Fruit fly (Drosophila melanogaster) whole organism, embryonic: ENCODE measurements around the gene Polr1F.

Experiments used
- B-H2 ChIP-seq: fragments of 200-800 bp; sonication (Bioruptor generic); optimal IDR thresholded peaks from 2 replicates; lab custom pipeline; 2018; ENCODE audit warnings: missing biosample characterization, mild to moderate bottlenecking, missing genetic modification characterization
- BtbVII ChIP-seq: fragments of 200-800 bp; sonication (Bioruptor generic); optimal IDR thresholded peaks from 3 replicates; lab custom pipeline; 2017; ENCODE audit warnings: missing biosample characterization, mild to moderate bottlenecking, missing genetic modification characterization
- CG11085 ChIP-seq: fragments of 200-800 bp; sonication (Bioruptor generic); IDR thresholded peaks from 2 replicates; pipeline ENCODE4 v1.3.6; 2022; ENCODE audit warnings: missing biosample characterization, missing genetic modification characterization
- CG11504 ChIP-seq: fragments of 200-800 bp; sonication (Bioruptor generic); optimal IDR thresholded peaks from 3 replicates; lab custom pipeline; 2019; ENCODE audit warnings: missing biosample characterization, mild to moderate bottlenecking, missing genetic modification characterization, moderate library complexity
- CG12155 ChIP-seq: fragments of 200-800 bp; sonication (Bioruptor generic); optimal IDR thresholded peaks from 3 replicates; lab custom pipeline; 2016; ENCODE audit warnings: missing biosample characterization, missing genetic modification characterization
- CG12299 ChIP-seq: fragments of 200-800 bp; sonication (Bioruptor generic); optimal IDR thresholded peaks from 2 replicates; lab custom pipeline; 2018; ENCODE audit warnings: missing biosample characterization, mild to moderate bottlenecking, missing genetic modification characterization
- CG12659 ChIP-seq: fragments of 200-800 bp; sonication (Bioruptor generic); optimal IDR thresholded peaks from 3 replicates; lab custom pipeline; 2017; ENCODE audit warnings: mild to moderate bottlenecking, missing biosample characterization, missing genetic modification reagents, missing genetic modification characterization
- CG13123 ChIP-seq: fragments of 200-800 bp; sonication (Bioruptor generic); optimal IDR thresholded peaks from 2 replicates; lab custom pipeline; 2016; ENCODE audit warnings: missing biosample characterization, missing genetic modification characterization
- CG13296 ChIP-seq: fragments of 200-800 bp; sonication (Bioruptor generic); optimal IDR thresholded peaks from 3 replicates; lab custom pipeline; 2018; ENCODE audit warnings: missing biosample characterization, mild to moderate bottlenecking, missing genetic modification characterization
- CG17829 ChIP-seq: fragments of 200-800 bp; optimal IDR thresholded peaks from 2 replicates; lab custom pipeline; 2019; ENCODE audit warnings: missing biosample characterization, mild to moderate bottlenecking, missing genetic modification characterization, moderate library complexity
- CG18619 ChIP-seq: fragments of 200-800 bp; sonication (Bioruptor generic); optimal IDR thresholded peaks from 3 replicates; lab custom pipeline; 2017; ENCODE audit warnings: missing biosample characterization, mild to moderate bottlenecking, missing genetic modification characterization
- CG2202 ChIP-seq: fragments of 200-800 bp; sonication (Bioruptor generic); optimal IDR thresholded peaks from 2 replicates; lab custom pipeline; 2018; ENCODE audit warnings: missing biosample characterization, mild to moderate bottlenecking, missing genetic modification characterization
- CG30020 ChIP-seq: fragments of 200-800 bp; optimal IDR thresholded peaks from 2 replicates; lab custom pipeline; 2019; ENCODE audit warnings: missing biosample characterization, mild to moderate bottlenecking, missing genetic modification characterization, moderate library complexity
- CG30403 ChIP-seq: fragments of 200-800 bp; sonication (Bioruptor generic); optimal IDR thresholded peaks from 3 replicates; lab custom pipeline; 2016; ENCODE audit warnings: missing biosample characterization, missing genetic modification characterization
- CG34376 ChIP-seq: fragments of 200-800 bp; sonication (Bioruptor generic); optimal IDR thresholded peaks from 2 replicates; lab custom pipeline; 2018; ENCODE audit warnings: missing biosample characterization, mild to moderate bottlenecking, missing genetic modification characterization
- CG34422 ChIP-seq: fragments of 200-800 bp; sonication (Bioruptor generic); IDR thresholded peaks from 3 replicates; pipeline ENCODE4 v1.3.6; 2022; ENCODE audit warnings: missing biosample characterization, missing genetic modification characterization
- CG42726 ChIP-seq: fragments of 200-800 bp; sonication (Bioruptor generic); IDR thresholded peaks from 2 replicates; pipeline ENCODE4 v1.3.6; 2022; ENCODE audit warnings: missing biosample characterization, missing genetic modification characterization; ENCODE audit not compliant: partially characterized antibody
- CG4617 ChIP-seq: fragments of 200-800 bp; sonication (Bioruptor generic); optimal IDR thresholded peaks from 3 replicates; lab custom pipeline; 2016; ENCODE audit warnings: missing biosample characterization, missing genetic modification characterization, borderline replicate concordance
- CG4820 ChIP-seq: fragments of 200-800 bp; sonication (Bioruptor generic); optimal IDR thresholded peaks from 3 replicates; lab custom pipeline; 2016; ENCODE audit warnings: missing biosample characterization, missing genetic modification characterization
- CG6654 ChIP-seq: fragments of 200-800 bp; sonication (Bioruptor generic); optimal IDR thresholded peaks from 2 replicates; lab custom pipeline; 2017; ENCODE audit warnings: missing biosample characterization, mild to moderate bottlenecking, missing genetic modification characterization
- CG8281 ChIP-seq: fragments of 200-800 bp; sonication (Bioruptor generic); optimal IDR thresholded peaks from 2 replicates; lab custom pipeline; 2018; ENCODE audit warnings: missing biosample characterization, mild to moderate bottlenecking, missing genetic modification characterization, moderate library complexity
- CG9215 ChIP-seq: fragments of 200-800 bp; sonication (Bioruptor generic); IDR thresholded peaks from 2 replicates; pipeline ENCODE4 v1.3.6; 2022; ENCODE audit warnings: missing biosample characterization, missing genetic modification characterization
- Camta ChIP-seq: fragments of 200-800 bp; sonication (Bioruptor generic); optimal IDR thresholded peaks from 2 replicates; lab custom pipeline; 2016; ENCODE audit warnings: missing biosample characterization, missing genetic modification characterization
- D ChIP-seq, 2 experiments: fragments of 200-800 bp in 1 of 2; fragments of >200 bp in 1 of 2; sonication (Bioruptor generic) in 1 of 2; optimal IDR thresholded peaks; 2 replicates in 1 of 2; 3 replicates in 1 of 2; lab custom pipeline; 2017; ENCODE audit warnings: mild to moderate bottlenecking in 1 of 2, missing biosample characterization in 1 of 2, missing genetic modification characterization in 1 of 2, missing genetic modification reagents in 1 of 2
- Dll ChIP-seq: fragments of 200-800 bp; sonication (Bioruptor generic); IDR thresholded peaks from 4 replicates; pipeline ENCODE4 v1.3.6; 2022; ENCODE audit warnings: missing biosample characterization, missing genetic modification characterization; ENCODE audit not compliant: partially characterized antibody
- HLHmδ ChIP-seq: fragments of 200-800 bp; sonication (Bioruptor generic); optimal IDR thresholded peaks from 2 replicates; lab custom pipeline; 2018; ENCODE audit warnings: missing biosample characterization, mild to moderate bottlenecking, missing genetic modification characterization, moderate library complexity
- Nf-YA ChIP-seq: fragments of 200-800 bp; sonication (Bioruptor generic); IDR thresholded peaks from 2 replicates; pipeline ENCODE4 v1.3.6; 2022; ENCODE audit warnings: missing biosample characterization, missing genetic modification characterization
- PHDP ChIP-seq: fragments of 200-800 bp; sonication (Bioruptor generic); optimal IDR thresholded peaks from 3 replicates; lab custom pipeline; 2018; ENCODE audit warnings: missing biosample characterization, mild to moderate bottlenecking, missing genetic modification characterization, moderate library complexity
- Rfx ChIP-seq: fragments of 200-800 bp; sonication (Bioruptor generic); IDR thresholded peaks from 2 replicates; pipeline ENCODE4 v1.3.6; 2022; ENCODE audit warnings: missing biosample characterization, missing genetic modification characterization
- Sin3A ChIP-seq: fragments of >200 bp; optimal IDR thresholded peaks from 2 replicates; lab custom pipeline; 2018
- Usf ChIP-seq: fragments of 200-800 bp; sonication (Bioruptor generic); optimal IDR thresholded peaks from 2 replicates; lab custom pipeline; 2017; ENCODE audit warnings: missing genotype, missing biosample characterization, missing genetic modification characterization
- YL-1 ChIP-seq: fragments of 200-800 bp; sonication (Bioruptor generic); optimal IDR thresholded peaks from 3 replicates; lab custom pipeline; 2017; ENCODE audit warnings: missing biosample characterization, mild to moderate bottlenecking, missing genetic modification characterization
- br ChIP-seq: fragments of >200 bp; optimal IDR thresholded peaks from 2 replicates; lab custom pipeline; 2017
- bsh ChIP-seq, 2 experiments: fragments of 200-800 bp; sonication (Bioruptor generic); optimal IDR thresholded peaks; 2 replicates each; lab custom pipeline; 2017 to 2018; ENCODE audit warnings: mild to moderate bottlenecking in 2 of 2, missing biosample characterization in 2 of 2, missing genetic modification characterization in 2 of 2, moderate library complexity in 1 of 2
- cg ChIP-seq: fragments of 200-800 bp; sonication (Bioruptor generic); optimal IDR thresholded peaks from 3 replicates; lab custom pipeline; 2019; ENCODE audit warnings: missing biosample characterization, mild to moderate bottlenecking, missing genetic modification characterization, moderate library complexity
- chm ChIP-seq: fragments of 200-800 bp; sonication (Bioruptor generic); IDR thresholded peaks from 2 replicates; pipeline ENCODE4 v1.3.6; 2022; ENCODE audit warnings: missing biosample characterization, missing genetic modification characterization
- crp ChIP-seq, 2 experiments: fragments of 200-800 bp; sonication (Bioruptor generic); optimal IDR thresholded peaks; 2 replicates in 1 of 2; 3 replicates in 1 of 2; lab custom pipeline; 2017; ENCODE audit warnings: missing biosample characterization in 2 of 2, missing genetic modification characterization in 2 of 2, mild to moderate bottlenecking in 1 of 2, moderate library complexity in 1 of 2
- dysf ChIP-seq: fragments of 200-800 bp; sonication (Bioruptor generic); IDR thresholded peaks from 3 replicates; pipeline ENCODE4 v1.3.6; 2022; ENCODE audit warnings: missing biosample characterization, missing genetic modification characterization
- exex ChIP-seq: fragments of 200-800 bp; sonication (Bioruptor generic); optimal IDR thresholded peaks from 4 replicates; lab custom pipeline; 2018; ENCODE audit warnings: missing biosample characterization, mild to moderate bottlenecking, missing genetic modification characterization, moderate library complexity
- fd3F ChIP-seq: fragments of 200-800 bp; sonication (Bioruptor generic); optimal IDR thresholded peaks from 2 replicates; lab custom pipeline; 2018; ENCODE audit warnings: missing biosample characterization, mild to moderate bottlenecking, missing genetic modification characterization, moderate library complexity
- grau ChIP-seq: fragments of 200-800 bp; optimal IDR thresholded peaks from 3 replicates; lab custom pipeline; 2019; ENCODE audit warnings: missing biosample characterization, mild to moderate bottlenecking, missing genetic modification characterization, moderate library complexity
- h ChIP-seq: fragments of >200 bp; optimal IDR thresholded peaks from 2 replicates; lab custom pipeline; 2017
- jumu ChIP-seq: fragments of 200-800 bp; sonication (Bioruptor generic); optimal IDR thresholded peaks from 3 replicates; lab custom pipeline; 2016; ENCODE audit warnings: missing biosample characterization, missing genetic modification characterization
- lmd ChIP-seq: fragments of 200-800 bp; sonication (Bioruptor generic); IDR thresholded peaks from 2 replicates; pipeline ENCODE4 v1.3.6; 2022; ENCODE audit warnings: missing biosample characterization, missing genetic modification characterization
- nau ChIP-seq: fragments of 200-800 bp; sonication (Bioruptor generic); optimal IDR thresholded peaks from 3 replicates; lab custom pipeline; 2017; ENCODE audit warnings: missing biosample characterization, mild to moderate bottlenecking, missing genetic modification characterization, missing genetic modification reagents
- nmo ChIP-seq: fragments of 200-800 bp; sonication (Bioruptor generic); optimal IDR thresholded peaks from 2 replicates; lab custom pipeline; 2018; ENCODE audit warnings: missing biosample characterization, mild to moderate bottlenecking, missing genetic modification characterization, moderate library complexity
- pzg ChIP-seq: fragments of 200-800 bp; sonication (Bioruptor generic); optimal IDR thresholded peaks from 3 replicates; lab custom pipeline; 2018; ENCODE audit warnings: missing biosample characterization, mild to moderate bottlenecking, missing genetic modification characterization, moderate library complexity
- tap ChIP-seq: fragments of 200-800 bp; optimal IDR thresholded peaks from 3 replicates; lab custom pipeline; 2019; ENCODE audit warnings: missing biosample characterization, mild to moderate bottlenecking, missing genetic modification characterization, moderate library complexity
- unpg ChIP-seq: fragments of 200-800 bp; sonication (Bioruptor generic); optimal IDR thresholded peaks from 3 replicates; lab custom pipeline; 2018; ENCODE audit warnings: missing biosample characterization, mild to moderate bottlenecking, missing genetic modification characterization, moderate library complexity

Polr1F gene

dm6 chr2L:6918517-6919202 is 11.0 kb upstream of the Polr1F start, which contains the start of gene nop5 (continued):
- TF ChIP-seq CG4617 (GFP tag; lab: Kevin White, UChicago) = no peak
- peak; percentile 24 for TF ChIP-seq cg (GFP tag; lab: Kevin White, UChicago)
- no peak for TF ChIP-seq Dll (GFP tag; lab: Robert Waterston, UW)
- TF ChIP-seq CG30020 (tag; lab: Kevin White, UChicago) = peak; percentile 50
- TF ChIP-seq CG11504 (tag; lab: Kevin White, UChicago) = no peak
- peak; percentile 60 for TF ChIP-seq CG30403 (GFP tag; lab: Kevin White, UChicago)
- TF ChIP-seq CG12155 (GFP tag; lab: Kevin White, UChicago) = peak; percentile 27
- no peak for TF ChIP-seq Camta (GFP tag; lab: Kevin White, UChicago)
- peak; percentile 36 for TF ChIP-seq PHDP (tag; lab: Kevin White, UChicago)
- TF ChIP-seq CG9215 (GFP tag; lab: Robert Waterston, UW) = peak; percentile 37; the same call in 1 of the 2 replicates
- peak; percentile 43; the same call in 1 of the 2 replicates for TF ChIP-seq Rfx
- peak; percentile 19 for TF ChIP-seq CG12299 (tag; lab: Kevin White, UChicago)
- peak in 1 of 2 experiments; percentile 54 for TF ChIP-seq bsh (GFP tag; optimal IDR thresholded peaks at IDR 0.05; lab: Kevin White, UChicago)
- peak; percentile 55; the same call in 1 of the 3 replicates for TF ChIP-seq CG34422 (GFP tag; lab: Robert Waterston, UW)
- TF ChIP-seq jumu (GFP tag; lab: Kevin White, UChicago) = no peak
- TF ChIP-seq tap (tag; lab: Kevin White, UChicago) = peak; percentile 67
- TF ChIP-seq CG18619 (GFP tag; lab: Kevin White, UChicago) = peak; percentile 83
- TF ChIP-seq CG4820 = peak; percentile 34
- TF ChIP-seq exex (tag; lab: Kevin White, UChicago) = peak; percentile 47
- no peak for TF ChIP-seq br
- no peak for TF ChIP-seq h
- peak; percentile 47 for TF ChIP-seq pzg (GFP tag; lab: Kevin White, UChicago)
- peak; percentile 81 for TF ChIP-seq CG13296 (GFP tag; lab: Kevin White, UChicago)
- peak; percentile 63 for TF ChIP-seq fd3F (GFP tag; lab: Kevin White, UChicago)
- TF ChIP-seq Usf (GFP tag; lab: Kevin White, UChicago) = peak; percentile 59
- no peak for TF ChIP-seq nau (GFP tag; lab: Kevin White, UChicago)
- peak; percentile 38 for TF ChIP-seq unpg (GFP tag; lab: Kevin White, UChicago)
- TF ChIP-seq CG17829 = peak; percentile 78
- peak; percentile 18 for TF ChIP-seq CG13123 (GFP tag; lab: Kevin White, UChicago)
- peak; percentile 57 for TF ChIP-seq BtbVII (GFP tag; lab: Kevin White, UChicago)
- TF ChIP-seq crp (GFP tag; optimal IDR thresholded peaks at IDR 0.05; lab: Kevin White, UChicago) = peak in 1 of 2 experiments; percentile 0
- TF ChIP-seq CG11085 (GFP tag; lab: Robert Waterston, UW) = no peak
- peak; percentile 80 for TF ChIP-seq grau (tag; lab: Kevin White, UChicago)
- TF ChIP-seq CG6654 (GFP tag; lab: Kevin White, UChicago) = peak; percentile 33
- peak; percentile 33 for TF ChIP-seq CG34376 (GFP tag; lab: Kevin White, UChicago)
- TF ChIP-seq CG2202 (tag; lab: Kevin White, UChicago) = no peak
- TF ChIP-seq CG12659 (GFP tag; lab: Kevin White, UChicago) = peak; percentile 85
- TF ChIP-seq dysf (GFP tag; lab: Robert Waterston, UW) = peak; percentile 64; the same call in 2 of the 3 replicates
- TF ChIP-seq CG42726 (GFP tag; lab: Robert Waterston, UW) = no peak
- no peak for TF ChIP-seq CG8281 (tag; lab: Kevin White, UChicago)
- TF ChIP-seq nmo (GFP tag; lab: Kevin White, UChicago) = peak; percentile 81
- TF ChIP-seq Nf-YA (GFP tag; lab: Robert Waterston, UW) = no peak
- TF ChIP-seq B-H2 (GFP tag; lab: Kevin White, UChicago) = peak; percentile 72
- TF ChIP-seq chm (GFP tag; lab: Robert Waterston, UW) = no peak
- TF ChIP-seq Sin3A = peak; percentile 19
- TF ChIP-seq D (optimal IDR thresholded peaks at IDR 0.05; lab: Kevin White, UChicago) = no peak
- peak; percentile 69 for TF ChIP-seq D (GFP tag; optimal IDR thresholded peaks at IDR 0.05; lab: Kevin White, UChicago)
- peak; percentile 93 for TF ChIP-seq YL-1
- peak; percentile 43 for TF ChIP-seq HLHmδ (GFP tag; lab: Kevin White, UChicago)
- TF ChIP-seq lmd = peak; percentile 37; the same call in 1 of the 2 replicates
